ENCODE assay signal across 1 fruit fly cellular context in the genomic region with DNA sequence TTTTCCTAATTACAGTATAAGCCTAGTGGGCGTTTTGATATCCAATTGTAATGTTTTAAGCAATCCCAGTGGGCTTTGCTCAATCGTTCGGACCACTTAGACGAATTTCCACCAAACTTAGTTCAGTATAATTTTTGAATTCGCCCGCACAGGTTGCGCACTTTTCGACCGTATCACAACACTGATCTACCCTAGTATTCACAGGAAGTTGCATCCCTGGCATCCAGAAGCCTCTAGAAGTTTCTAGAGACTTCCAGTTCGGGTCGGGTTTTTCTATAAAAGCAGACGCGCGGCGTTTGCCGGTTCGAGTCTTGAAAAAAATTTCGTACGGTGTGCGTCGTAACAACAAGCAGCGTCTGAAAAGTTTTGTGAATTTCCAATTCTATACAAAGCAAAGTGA.
TF ChIP-seq lines count a peak whose summit lies in the region.

A gene (plus strand): TSS at position 58 of the 400 bp plus-strand sequence.

TF ChIP-seq in whole organism, embryonic, 481 proteins besides CTCF, POLR2A, EP300 and RAD21 (continued from another document and continues in another):
- TF ChIP-seq az2 (GFP tag; optimal IDR thresholded peaks at IDR 0.05; lab: Kevin White, UChicago), result peak; percentile 83
- TF ChIP-seq unpg (GFP tag; optimal IDR thresholded peaks at IDR 0.05; lab: Kevin White, UChicago), result peak; percentile 94
- peak; percentile 96 for TF ChIP-seq NFAT (GFP tag; IDR thresholded peaks at IDR 0.05; lab: Robert Waterston, UW)
- peak; percentile 91 for TF ChIP-seq CG8290 (GFP tag; optimal IDR thresholded peaks at IDR 0.05; lab: Kevin White, UChicago)
- TF ChIP-seq CG8290 (tag; optimal IDR thresholded peaks at IDR 0.05; lab: Kevin White, UChicago), result peak; percentile 97
- TF ChIP-seq CG10462 (GFP tag; optimal IDR thresholded peaks at IDR 0.05; lab: Kevin White, UChicago), result peak; percentile 80
- TF ChIP-seq esg (GFP tag; conservative IDR thresholded peaks at IDR 0.05; lab: Robert Waterston, UW), result peak; percentile 63
- TF ChIP-seq inv (GFP tag; IDR thresholded peaks at IDR 0.05; lab: Robert Waterston, UW; ENCODE audit: partially characterized antibody), result no peak
- peak; percentile 84 for TF ChIP-seq CG32772 (GFP tag; IDR thresholded peaks at IDR 0.05; lab: Robert Waterston, UW)
- peak; percentile 77 for TF ChIP-seq CG13123 (GFP tag; optimal IDR thresholded peaks at IDR 0.05; lab: Kevin White, UChicago)
- peak; percentile 81 for TF ChIP-seq grn (GFP tag; optimal IDR thresholded peaks at IDR 0.05; lab: Kevin White, UChicago)
- peak; percentile 99 for TF ChIP-seq Hmr (GFP tag; optimal IDR thresholded peaks at IDR 0.05; lab: Kevin White, UChicago)
- peak; percentile 99 for TF ChIP-seq CG7928 (GFP tag; optimal IDR thresholded peaks at IDR 0.05; lab: Kevin White, UChicago)
- TF ChIP-seq Scr (GFP tag; IDR thresholded peaks at IDR 0.05; lab: Robert Waterston, UW; ENCODE audit: partially characterized antibody), result no peak
- TF ChIP-seq HLHmδ (GFP tag; optimal IDR thresholded peaks at IDR 0.05; lab: Kevin White, UChicago), result peak; percentile 100
- peak; percentile 93 for TF ChIP-seq CG14965 (GFP tag; optimal IDR thresholded peaks at IDR 0.05; lab: Kevin White, UChicago; ENCODE audit: borderline replicate concordance)
- peak; percentile 88 for TF ChIP-seq CG12236 (GFP tag; optimal IDR thresholded peaks at IDR 0.05; lab: Kevin White, UChicago)
- TF ChIP-seq Ets65A (GFP tag; lab: Kevin White, UChicago), result peak; percentile 99
- TF ChIP-seq zen (tag; optimal IDR thresholded peaks at IDR 0.05; lab: Kevin White, UChicago), result peak; percentile 66
- TF ChIP-seq CG11560 (tag; IDR thresholded peaks at IDR 0.05; lab: Robert Waterston, UW), result no peak; the same call in 2 of the 3 replicates
- peak; percentile 52 for TF ChIP-seq CG1602 (GFP tag; optimal IDR thresholded peaks at IDR 0.05; lab: Kevin White, UChicago)
- peak; percentile 91 for TF ChIP-seq en (GFP tag; optimal IDR thresholded peaks at IDR 0.05; lab: Kevin White, UChicago)
- TF ChIP-seq CG10147 (GFP tag; optimal IDR thresholded peaks at IDR 0.05; lab: Kevin White, UChicago), result peak; percentile 88
- peak; percentile 92 for TF ChIP-seq Camta (GFP tag; optimal IDR thresholded peaks at IDR 0.05; lab: Kevin White, UChicago)
- TF ChIP-seq Lhr (GFP tag; optimal IDR thresholded peaks at IDR 0.05; lab: Kevin White, UChicago), result peak; percentile 91
- peak; percentile 84; the same call in 3 of the 4 replicates for TF ChIP-seq chinmo (GFP tag; IDR thresholded peaks at IDR 0.05; lab: Robert Waterston, UW; ENCODE audit: partially characterized antibody)
- peak; percentile 97 for TF ChIP-seq zfh1 (GFP tag; IDR thresholded peaks at IDR 0.05; lab: Robert Waterston, UW)
- TF ChIP-seq Hand (GFP tag; optimal IDR thresholded peaks at IDR 0.05; lab: Kevin White, UChicago), result peak; percentile 99
- TF ChIP-seq ci (GFP tag; IDR thresholded peaks at IDR 0.05; lab: Robert Waterston, UW), result peak; percentile 99
- peak; percentile 79 for TF ChIP-seq Blimp-1 (GFP tag; optimal IDR thresholded peaks at IDR 0.05; lab: Kevin White, UChicago)
- peak in 1 of 3 experiments; percentile 59 for TF ChIP-seq lola (GFP tag; optimal IDR thresholded peaks at IDR 0.05; lab: Kevin White, UChicago)
- TF ChIP-seq mirr (GFP tag; optimal IDR thresholded peaks at IDR 0.05; lab: Kevin White, UChicago), result peak; percentile 100
- peak; percentile 74 for TF ChIP-seq CG12155 (GFP tag; optimal IDR thresholded peaks at IDR 0.05; lab: Kevin White, UChicago)
- peak; percentile 74 for TF ChIP-seq CG8281 (tag; optimal IDR thresholded peaks at IDR 0.05; lab: Kevin White, UChicago)
- peak; percentile 87 for TF ChIP-seq Xbp1 (GFP tag; optimal IDR thresholded peaks at IDR 0.05; lab: Kevin White, UChicago)
- peak; percentile 77 for TF ChIP-seq CG10321 (GFP tag; IDR thresholded peaks at IDR 0.05; lab: Robert Waterston, UW)
- peak; percentile 90 for TF ChIP-seq Antp (GFP tag; optimal IDR thresholded peaks at IDR 0.05; lab: Kevin White, UChicago)
- TF ChIP-seq Deaf1 (tag; optimal IDR thresholded peaks at IDR 0.05; lab: Kevin White, UChicago), result peak; percentile 80
- peak; percentile 91 for TF ChIP-seq CG10654 (GFP tag; optimal IDR thresholded peaks at IDR 0.05; lab: Kevin White, UChicago)
- TF ChIP-seq CG2202 (tag; optimal IDR thresholded peaks at IDR 0.05; lab: Kevin White, UChicago), result peak; percentile 94
- TF ChIP-seq CG18262 (tag; optimal IDR thresholded peaks at IDR 0.05; lab: Kevin White, UChicago), result peak; percentile 83
- TF ChIP-seq CG18011 (GFP tag; optimal IDR thresholded peaks at IDR 0.05; lab: Kevin White, UChicago), result peak; percentile 90
- TF ChIP-seq CG10543 (GFP tag; optimal IDR thresholded peaks at IDR 0.05; lab: Kevin White, UChicago), result peak; percentile 100
- TF ChIP-seq CG6272 (GFP tag; IDR thresholded peaks at IDR 0.05; lab: Robert Waterston, UW), result peak; percentile 56
- peak; percentile 94 for TF ChIP-seq btn (GFP tag; optimal IDR thresholded peaks at IDR 0.05; lab: Kevin White, UChicago)
- TF ChIP-seq CG17612 (GFP tag; IDR thresholded peaks at IDR 0.05; lab: Robert Waterston, UW), result peak; percentile 85
- peak; percentile 96 for TF ChIP-seq onecut (GFP tag; IDR thresholded peaks at IDR 0.05; lab: Robert Waterston, UW)
- TF ChIP-seq CG7839 (tag; optimal IDR thresholded peaks at IDR 0.05; lab: Kevin White, UChicago), result peak; percentile 91
- no peak for TF ChIP-seq mld (GFP tag; IDR thresholded peaks at IDR 0.05; lab: Robert Waterston, UW; ENCODE audit: partially characterized antibody)
- TF ChIP-seq Hr51 (GFP tag; optimal IDR thresholded peaks at IDR 0.05; lab: Kevin White, UChicago), result peak; percentile 90 to 96
- 0 out of 2 replicates have a peak, but pooled peaks have one; percentile 17 for TF ChIP-seq Lim3 (GFP tag; IDR thresholded peaks at IDR 0.05; lab: Robert Waterston, UW)
- peak; percentile 77; the same call in 1 of the 2 replicates for TF ChIP-seq CG4730 (GFP tag; IDR thresholded peaks at IDR 0.05; lab: Robert Waterston, UW)
- peak; percentile 99 for TF ChIP-seq CrebB (tag; optimal IDR thresholded peaks at IDR 0.05; lab: Kevin White, UChicago)
- peak; percentile 95 for TF ChIP-seq CG11247 (GFP tag; IDR thresholded peaks at IDR 0.05; lab: Robert Waterston, UW)
- peak; percentile 36 for TF ChIP-seq CG15696 (tag; optimal IDR thresholded peaks at IDR 0.05; lab: Kevin White, UChicago)
- TF ChIP-seq al (GFP tag; IDR thresholded peaks at IDR 0.05; lab: Robert Waterston, UW), result peak; percentile 70
- TF ChIP-seq Eip74EF (GFP tag; optimal IDR thresholded peaks at IDR 0.05; lab: Kevin White, UChicago), result peak in 1 of 2 experiments; percentile 88
- TF ChIP-seq disco-r (GFP tag; optimal IDR thresholded peaks at IDR 0.05; lab: Kevin White, UChicago), result peak; percentile 91
- peak; percentile 98 for TF ChIP-seq CG12659 (GFP tag; optimal IDR thresholded peaks at IDR 0.05; lab: Kevin White, UChicago)
- peak; percentile 91 for TF ChIP-seq Rx (GFP tag; IDR thresholded peaks at IDR 0.05; lab: Robert Waterston, UW)
- no peak for TF ChIP-seq hbn (GFP tag; IDR thresholded peaks at IDR 0.05; lab: Robert Waterston, UW; ENCODE audit: partially characterized antibody)
- no peak for TF ChIP-seq Sox102F (GFP tag; optimal IDR thresholded peaks at IDR 0.05; lab: Kevin White, UChicago)
- peak; percentile 95 for TF ChIP-seq Mad (GFP tag; optimal IDR thresholded peaks at IDR 0.05; lab: Kevin White, UChicago)
- no peak; the same call in 2 of the 3 replicates for TF ChIP-seq zen2 (GFP tag; IDR thresholded peaks at IDR 0.05; lab: Robert Waterston, UW; ENCODE audit: partially characterized antibody)
- TF ChIP-seq CG3281 (GFP tag; optimal IDR thresholded peaks at IDR 0.05; lab: Kevin White, UChicago), result peak; percentile 99
- no peak for TF ChIP-seq ato (GFP tag; IDR thresholded peaks at IDR 0.05; lab: Robert Waterston, UW; ENCODE audit: partially characterized antibody)
- peak; percentile 89 for TF ChIP-seq CG8388 (GFP tag; optimal IDR thresholded peaks at IDR 0.05; lab: Kevin White, UChicago)
- peak; percentile 71 for TF ChIP-seq Xrp1 (GFP tag; IDR thresholded peaks at IDR 0.05; lab: Robert Waterston, UW)
- TF ChIP-seq CG8924 (tag; optimal IDR thresholded peaks at IDR 0.05; lab: Kevin White, UChicago), result peak; percentile 81
- peak; percentile 58; the same call in 1 of the 2 replicates for TF ChIP-seq gt (GFP tag; IDR thresholded peaks at IDR 0.05; lab: Robert Waterston, UW)
- peak; percentile 55; the same call in 2 of the 4 replicates for TF ChIP-seq Gug (GFP tag; IDR thresholded peaks at IDR 0.05; lab: Robert Waterston, UW)
- TF ChIP-seq CG2889 (GFP tag; IDR thresholded peaks at IDR 0.05; lab: Robert Waterston, UW), result peak; percentile 81
- TF ChIP-seq lilli (GFP tag; optimal IDR thresholded peaks at IDR 0.05; lab: Kevin White, UChicago), result peak; percentile 88
- TF ChIP-seq ATbp (GFP tag; optimal IDR thresholded peaks at IDR 0.05; lab: Kevin White, UChicago), result peak; percentile 97
- TF ChIP-seq hb (GFP tag; IDR thresholded peaks at IDR 0.05; lab: Robert Waterston, UW; ENCODE audit: partially characterized antibody), result no peak
- TF ChIP-seq D (optimal IDR thresholded peaks at IDR 0.05; lab: Kevin White, UChicago), result no peak
- peak; percentile 95 for TF ChIP-seq D (GFP tag; optimal IDR thresholded peaks at IDR 0.05; lab: Kevin White, UChicago)
- TF ChIP-seq Nf-YB (GFP tag; optimal IDR thresholded peaks at IDR 0.05; lab: Kevin White, UChicago), result peak; percentile 81
- peak; percentile 99 for TF ChIP-seq Hsf (GFP tag; optimal IDR thresholded peaks at IDR 0.05; lab: Kevin White, UChicago)
- peak; percentile 92 for TF ChIP-seq CG8089 (GFP tag; optimal IDR thresholded peaks at IDR 0.05; lab: Kevin White, UChicago)
- TF ChIP-seq Adf1 (GFP tag; IDR thresholded peaks at IDR 0.05; lab: Robert Waterston, UW), result peak; percentile 77
- TF ChIP-seq CG1792 (GFP tag; optimal IDR thresholded peaks at IDR 0.05; lab: Kevin White, UChicago), result peak; percentile 87
- TF ChIP-seq ERR (GFP tag; optimal IDR thresholded peaks at IDR 0.05; lab: Kevin White, UChicago), result peak; percentile 84
- peak; percentile 63; the same call in 1 of the 2 replicates for TF ChIP-seq klu (GFP tag; IDR thresholded peaks at IDR 0.05; lab: Robert Waterston, UW)
- TF ChIP-seq Elba2 (GFP tag; optimal IDR thresholded peaks at IDR 0.05; lab: Kevin White, UChicago), result peak; percentile 68
- TF ChIP-seq nmo (GFP tag; optimal IDR thresholded peaks at IDR 0.05; lab: Kevin White, UChicago), result peak; percentile 79
- peak; percentile 74 for TF ChIP-seq CG4360 (GFP tag; IDR thresholded peaks at IDR 0.05; lab: Robert Waterston, UW)
- peak; percentile 72 for TF ChIP-seq CG13424 (tag; optimal IDR thresholded peaks at IDR 0.05; lab: Kevin White, UChicago)
- peak; percentile 99 for TF ChIP-seq CG18599 (GFP tag; optimal IDR thresholded peaks at IDR 0.05; lab: Kevin White, UChicago)
- peak; percentile 81; the same call in 1 of the 2 replicates for TF ChIP-seq cas (GFP tag; IDR thresholded peaks at IDR 0.05; lab: Robert Waterston, UW)
- peak; percentile 73 for TF ChIP-seq Ptx1 (GFP tag; IDR thresholded peaks at IDR 0.05; lab: Robert Waterston, UW)
- peak; percentile 89 for TF ChIP-seq ara (GFP tag; IDR thresholded peaks at IDR 0.05; lab: Robert Waterston, UW)
- peak; percentile 98 for TF ChIP-seq NfI (GFP tag; optimal IDR thresholded peaks at IDR 0.05; lab: Kevin White, UChicago)
- TF ChIP-seq CG9797 (GFP tag; optimal IDR thresholded peaks at IDR 0.05; lab: Kevin White, UChicago), result peak; percentile 76
- TF ChIP-seq cad (GFP tag; optimal IDR thresholded peaks at IDR 0.05; lab: Kevin White, UChicago), result no peak
- peak; percentile 95 for TF ChIP-seq CG1603 (tag; optimal IDR thresholded peaks at IDR 0.05; lab: Kevin White, UChicago)
- TF ChIP-seq psq (GFP tag; optimal IDR thresholded peaks at IDR 0.05; lab: Kevin White, UChicago), result peak; percentile 78
- peak; percentile 0; the same call in 1 of the 2 replicates for TF ChIP-seq unc-4 (GFP tag; IDR thresholded peaks at IDR 0.05; lab: Robert Waterston, UW; ENCODE audit: partially characterized antibody)
- peak; percentile 75 for TF ChIP-seq tio (GFP tag; optimal IDR thresholded peaks at IDR 0.05; lab: Kevin White, UChicago)
- peak; percentile 89 for TF ChIP-seq ttk (GFP tag; IDR thresholded peaks at IDR 0.05; lab: Robert Waterston, UW)
- peak; percentile 98 for TF ChIP-seq CG4707 (GFP tag; optimal IDR thresholded peaks at IDR 0.05; lab: Kevin White, UChicago)
- no peak for TF ChIP-seq hkb (optimal IDR thresholded peaks at IDR 0.05; lab: Kevin White, UChicago)
- peak; percentile 96 for TF ChIP-seq hkb (GFP tag; IDR thresholded peaks at IDR 0.05; lab: Robert Waterston, UW)
- peak; percentile 97 for TF ChIP-seq Vsx1 (GFP tag; optimal IDR thresholded peaks at IDR 0.05; lab: Kevin White, UChicago)
- TF ChIP-seq CG17186 (GFP tag; optimal IDR thresholded peaks at IDR 0.05; lab: Kevin White, UChicago), result peak; percentile 96
- peak; percentile 97 for TF ChIP-seq Mes4 (GFP tag; optimal IDR thresholded peaks at IDR 0.05; lab: Kevin White, UChicago)
- TF ChIP-seq gro (GFP tag; optimal IDR thresholded peaks at IDR 0.05; lab: Kevin White, UChicago), result peak; percentile 97
- TF ChIP-seq CG7372 (GFP tag; IDR thresholded peaks at IDR 0.05; lab: Robert Waterston, UW), result peak; percentile 85
- TF ChIP-seq schlank (tag; optimal IDR thresholded peaks at IDR 0.05; lab: Kevin White, UChicago), result peak; percentile 99
- TF ChIP-seq bcd (GFP tag; optimal IDR thresholded peaks at IDR 0.05; lab: Kevin White, UChicago), result peak; percentile 96
- no peak for TF ChIP-seq Myb (GFP tag; optimal IDR thresholded peaks at IDR 0.05; lab: Kevin White, UChicago)
- TF ChIP-seq CG7786 (GFP tag; optimal IDR thresholded peaks at IDR 0.05; lab: Kevin White, UChicago), result peak; percentile 89
- peak; percentile 87 for TF ChIP-seq CG11085 (GFP tag; IDR thresholded peaks at IDR 0.05; lab: Robert Waterston, UW)
- peak; percentile 88 for TF ChIP-seq HLH54F (GFP tag; optimal IDR thresholded peaks at IDR 0.05; lab: Kevin White, UChicago)
- TF ChIP-seq CG18764 (GFP tag; optimal IDR thresholded peaks at IDR 0.05; lab: Kevin White, UChicago), result peak; percentile 93
- TF ChIP-seq Six4 (GFP tag; optimal IDR thresholded peaks at IDR 0.05; lab: Kevin White, UChicago), result peak; percentile 88
- peak; percentile 54; the same call in 1 of the 2 replicates for TF ChIP-seq crol (GFP tag; IDR thresholded peaks at IDR 0.05; lab: Robert Waterston, UW)
- peak; percentile 92 for TF ChIP-seq seq (GFP tag; IDR thresholded peaks at IDR 0.05; lab: Robert Waterston, UW)
- peak; percentile 91 for TF ChIP-seq CG4424 (GFP tag; optimal IDR thresholded peaks at IDR 0.05; lab: Kevin White, UChicago)
- TF ChIP-seq CG4404 (GFP tag; IDR thresholded peaks at IDR 0.05; lab: Robert Waterston, UW), result peak; percentile 26; the same call in 1 of the 2 replicates
- peak; percentile 89 for TF ChIP-seq CG30431 (GFP tag; optimal IDR thresholded peaks at IDR 0.05; lab: Kevin White, UChicago)
- TF ChIP-seq trh (GFP tag; optimal IDR thresholded peaks at IDR 0.05; lab: Kevin White, UChicago), result peak; percentile 75
- TF ChIP-seq Chrac-16 (GFP tag; optimal IDR thresholded peaks at IDR 0.05; lab: Kevin White, UChicago), result peak; percentile 79
